Fruit fly (Drosophila melanogaster): ENCODE data around the gene CG5854.
A peak's percentile ranks its signal among the peaks of the same experiment; 100 is the strongest.

Gene CG5854

DNA sequence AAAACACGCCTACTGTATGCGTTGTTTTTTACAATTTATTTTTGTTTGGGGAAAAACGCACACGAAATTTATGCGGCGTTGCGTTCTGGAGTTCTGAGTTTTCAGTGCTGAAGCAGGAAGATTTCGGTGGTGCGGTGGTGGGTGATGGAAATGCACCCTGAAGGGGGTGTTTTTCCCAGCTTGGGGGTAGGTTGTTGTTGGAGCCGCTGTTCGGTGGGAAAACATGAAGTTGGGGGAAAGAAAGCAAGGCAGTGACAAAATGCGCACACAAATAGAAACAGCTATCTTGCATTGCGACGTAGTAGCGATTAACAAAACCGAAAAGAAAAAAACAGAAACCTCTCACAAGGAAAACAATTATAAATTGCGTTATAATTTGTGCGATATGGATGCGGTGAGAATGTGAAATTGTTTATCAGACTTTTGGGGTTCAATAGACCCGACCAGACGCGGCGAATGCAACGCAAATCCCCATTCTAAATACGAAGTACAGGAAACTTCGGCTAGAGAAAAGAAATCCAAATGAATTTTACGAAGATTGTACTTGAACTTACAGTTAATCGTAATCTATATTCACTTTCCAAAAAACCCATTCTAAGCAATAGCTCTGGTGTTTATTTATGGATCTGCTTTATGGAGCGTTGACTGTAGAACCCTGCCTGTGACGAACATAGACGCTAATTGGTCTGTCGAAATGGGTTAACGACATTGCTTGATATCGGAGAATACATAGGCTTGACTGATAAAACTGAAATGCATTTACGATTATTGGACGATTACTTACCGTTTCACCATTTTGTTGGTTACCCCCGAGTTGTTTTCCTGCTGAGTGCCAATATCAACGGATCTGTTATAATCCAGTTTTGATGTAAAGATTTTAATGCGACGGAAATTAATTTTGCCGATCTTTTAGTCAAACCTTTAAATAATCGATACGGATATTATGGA, 45.2 kb upstream of the CG5854 start (continued):
- TF ChIP-seq hkb (optimal IDR thresholded peaks at IDR 0.05): no peak
- 0 out of 2 replicates have a peak, but pooled peaks have one; percentile 28 for TF ChIP-seq hkb (GFP tag; IDR thresholded peaks at IDR 0.05)
- no peak for TF ChIP-seq klu (GFP tag; IDR thresholded peaks at IDR 0.05)
- no peak for TF ChIP-seq CG7928 (GFP tag; optimal IDR thresholded peaks at IDR 0.05)
- TF ChIP-seq ERR (GFP tag; optimal IDR thresholded peaks at IDR 0.05): no peak
- TF ChIP-seq CG1024 (GFP tag; IDR thresholded peaks at IDR 0.05): no peak
- TF ChIP-seq CG8281 (tag; optimal IDR thresholded peaks at IDR 0.05): no peak
- no peak for TF ChIP-seq stwl (tag; optimal IDR thresholded peaks at IDR 0.05)
- TF ChIP-seq tll (GFP tag; optimal IDR thresholded peaks at IDR 0.05): no peak
- peak; percentile 25 for TF ChIP-seq onecut (GFP tag; IDR thresholded peaks at IDR 0.05)
- no peak for TF ChIP-seq tna (GFP tag; IDR thresholded peaks at IDR 0.05; ENCODE audit: partially characterized antibody)
- no peak for TF ChIP-seq CG14965 (GFP tag; optimal IDR thresholded peaks at IDR 0.05; ENCODE audit: borderline replicate concordance)
- TF ChIP-seq CG10366 (GFP tag; IDR thresholded peaks at IDR 0.05): no peak; the same call in 1 of the 2 replicates
- TF ChIP-seq toy (GFP tag; IDR thresholded peaks at IDR 0.05): no peak
- peak; percentile 48 for TF ChIP-seq Oli (tag; optimal IDR thresholded peaks at IDR 0.05)
- TF ChIP-seq CG7963 (GFP tag; IDR thresholded peaks at IDR 0.05; ENCODE audit: partially characterized antibody): no peak
- TF ChIP-seq ttk (GFP tag; IDR thresholded peaks at IDR 0.05): no peak
- no peak for TF ChIP-seq Mad (GFP tag; optimal IDR thresholded peaks at IDR 0.05)
- TF ChIP-seq C15 (GFP tag; IDR thresholded peaks at IDR 0.05): no peak
- no peak for TF ChIP-seq CG10274 (GFP tag; optimal IDR thresholded peaks at IDR 0.05)
- no peak for TF ChIP-seq D19A (tag; optimal IDR thresholded peaks at IDR 0.05)
- TF ChIP-seq Doc3 (GFP tag; IDR thresholded peaks at IDR 0.05; ENCODE audit: partially characterized antibody): no peak
- peak; percentile 29 for TF ChIP-seq CG17385 (GFP tag; optimal IDR thresholded peaks at IDR 0.05)
- peak; percentile 30 for TF ChIP-seq CG10979 (tag; optimal IDR thresholded peaks at IDR 0.05)
- TF ChIP-seq HLH4C (GFP tag; IDR thresholded peaks at IDR 0.05; ENCODE audit: partially characterized antibody): no peak
- TF ChIP-seq CG1832 (GFP tag; optimal IDR thresholded peaks at IDR 0.05): no peak
- no peak for TF ChIP-seq CG4707 (GFP tag; optimal IDR thresholded peaks at IDR 0.05)
- no peak for TF ChIP-seq ara (GFP tag; IDR thresholded peaks at IDR 0.05)
- no peak for TF ChIP-seq CG3726 (GFP tag; IDR thresholded peaks at IDR 0.05)
- no peak for TF ChIP-seq Doc2 (GFP tag; IDR thresholded peaks at IDR 0.05)
- TF ChIP-seq CG33557 (GFP tag; optimal IDR thresholded peaks at IDR 0.05): no peak
- TF ChIP-seq odd (GFP tag; optimal IDR thresholded peaks at IDR 0.05): no peak
- TF ChIP-seq CG11696 (GFP tag; IDR thresholded peaks at IDR 0.05): no peak
- no peak for TF ChIP-seq danr (GFP tag; IDR thresholded peaks at IDR 0.05)
- TF ChIP-seq Sry-β (GFP tag; optimal IDR thresholded peaks at IDR 0.05): no peak
- TF ChIP-seq tin (GFP tag; optimal IDR thresholded peaks at IDR 0.05): no peak
- TF ChIP-seq CG9797 (GFP tag; optimal IDR thresholded peaks at IDR 0.05): no peak
- TF ChIP-seq gce (GFP tag; IDR thresholded peaks at IDR 0.05): no peak
- TF ChIP-seq crol (GFP tag; IDR thresholded peaks at IDR 0.05): peak; percentile 59
- TF ChIP-seq jigr1 (GFP tag; IDR thresholded peaks at IDR 0.05): no peak
- peak; percentile 23 for TF ChIP-seq CG18262 (tag; optimal IDR thresholded peaks at IDR 0.05)
- no peak for TF ChIP-seq CG16863 (GFP tag; optimal IDR thresholded peaks at IDR 0.05)
- no peak for TF ChIP-seq Mes4 (GFP tag; optimal IDR thresholded peaks at IDR 0.05)
- no peak for TF ChIP-seq Rx (GFP tag; IDR thresholded peaks at IDR 0.05)
- TF ChIP-seq Lhr (GFP tag; optimal IDR thresholded peaks at IDR 0.05): no peak
- TF ChIP-seq yki (optimal IDR thresholded peaks at IDR 0.05): no peak
- peak; percentile 21 for TF ChIP-seq fd96Cb (tag; optimal IDR thresholded peaks at IDR 0.05)
- TF ChIP-seq cad (GFP tag; optimal IDR thresholded peaks at IDR 0.05): no peak
- no peak for TF ChIP-seq Trl (optimal IDR thresholded peaks at IDR 0.05)
- TF ChIP-seq Trl (GFP tag; optimal IDR thresholded peaks at IDR 0.05): peak; percentile 12
